Worm (Caenorhabditis elegans) whole organism, L4 larva: ENCODE data around the gene cox-17.

Experiments used
- aha-1 ChIP-seq: fragments of 150-350 bp; peaks from one replicate; lab custom pipeline; 2014; ENCODE audit warnings: missing biosample characterization, missing genetic modification characterization
- ama-1 ChIP-seq: fragments of 150-350 bp; optimal IDR thresholded peaks from 2 replicates; lab custom pipeline; 2014; ENCODE audit warnings: inconsistent platforms, mixed read lengths
- fos-1 ChIP-seq: fragments of 150-350 bp; optimal IDR thresholded peaks from 2 replicates; lab custom pipeline; 2014; ENCODE audit warnings: missing biosample characterization, missing genetic modification characterization
- lin-1 ChIP-seq: fragments of 200-800 bp; sonication (Bioruptor generic); IDR thresholded peaks from 2 replicates; pipeline ENCODE4 v1.3.6; 2022; ENCODE audit warnings: missing genetic modification reagents, missing genetic modification characterization, missing compliant biosample characterization
- lin-15B ChIP-seq: fragments of 150-350 bp; sonication (generic microtip); optimal IDR thresholded peaks from 3 replicates; lab custom pipeline; 2014; ENCODE audit warnings: missing biosample characterization, missing genetic modification characterization
- mep-1 ChIP-seq: fragments of 150-350 bp; sonication (generic microtip); optimal IDR thresholded peaks from 3 replicates; lab custom pipeline; 2014; ENCODE audit warnings: missing biosample characterization, missing genetic modification characterization
- nhr-11 ChIP-seq: fragments of 150-350 bp; optimal IDR thresholded peaks from 2 replicates; lab custom pipeline; 2014; ENCODE audit warnings: missing biosample characterization, missing genetic modification characterization
- nhr-111 ChIP-seq: fragments of 200-800 bp; sonication (Bioruptor generic); optimal IDR thresholded peaks from 2 replicates; lab custom pipeline; 2018; ENCODE audit warnings: mild to moderate bottlenecking, missing genetic modification characterization, missing compliant biosample characterization
- pha-4 ChIP-seq, 2 experiments: fragments of 150-350 bp in 1 of 2; fragments of 200-800 bp in 1 of 2; sonication (Bioruptor generic) in 1 of 2; IDR thresholded peaks in 1 of 2; optimal IDR thresholded peaks in 1 of 2; 2 replicates each; pipeline versions ENCODE4 v1.3.6 to Lab custom; 2014 to 2022; ENCODE audit warnings: missing genetic modification characterization in 2 of 2, missing genetic modification reagents in 2 of 2, missing biosample characterization in 1 of 2, missing compliant biosample characterization in 1 of 2
- rbr-2 ChIP-seq: sonication (generic microtip); optimal IDR thresholded peaks from 2 replicates; lab custom pipeline; 2016; ENCODE audit warnings: missing genotype, missing genetic modification characterization, missing compliant biosample characterization
- set-16 ChIP-seq: fragments of 200-800 bp; sonication (Bioruptor generic); IDR thresholded peaks from 2 replicates; pipeline ENCODE4 v1.3.6; 2022; ENCODE audit warnings: missing genetic modification reagents, missing genetic modification characterization, missing compliant biosample characterization
- unc-62 ChIP-seq, 3 experiments: fragments of 150-350 bp in 1 of 3; sonication (generic microtip); optimal IDR thresholded peaks in 2 of 3; peaks in 1 of 3; 1 replicate in 1 of 3; 2 replicates in 2 of 3; lab custom pipeline; 2014 to 2017; ENCODE audit warnings: missing biosample characterization in 3 of 3, missing genetic modification characterization in 3 of 3, missing genetic modification reagents in 3 of 3, missing genotype in 1 of 3
- ztf-11 ChIP-seq: fragments of 150-350 bp; optimal IDR thresholded peaks from 2 replicates; lab custom pipeline; 2014; ENCODE audit warnings: missing biosample characterization, missing genetic modification characterization

- TF ChIP-seq set-16, result no peak
- no peak for TF ChIP-seq ama-1 (lab: Kevin White, UChicago)
- TF ChIP-seq mep-1 (tag; lab: Kevin White, UChicago), result no peak
- no peak for TF ChIP-seq ztf-11 (tag; lab: Kevin White, UChicago)
- TF ChIP-seq nhr-11, result no peak
- TF ChIP-seq lin-15B (tag; lab: Kevin White, UChicago), result no peak
- no peak for TF ChIP-seq lin-1 (GFP tag; lab: Robert Waterston, UW)
- no peak for TF ChIP-seq fos-1 (tag; lab: Kevin White, UChicago)
- TF ChIP-seq pha-4 (GFP tag; IDR thresholded peaks at IDR 0.05; lab: Robert Waterston, UW), result no peak
- TF ChIP-seq pha-4 (tag; optimal IDR thresholded peaks at IDR 0.05; lab: Kevin White, UChicago), result no peak
- TF ChIP-seq unc-62 (GFP tag; optimal IDR thresholded peaks at IDR 0.05 in 1 of 2; lab: Kevin White, UChicago), result no peak
- TF ChIP-seq unc-62 (tag; optimal IDR thresholded peaks at IDR 0.05; lab: Kevin White, UChicago), result no peak
- TF ChIP-seq nhr-111 (GFP tag; lab: Kevin White, UChicago), result no peak
- TF ChIP-seq rbr-2 (tag; lab: Kevin White, UChicago), result no peak
- TF ChIP-seq aha-1, result no peak
These were observed 39.3 kb downstream of the cox-17 start, which contains the start of gene hpo-38 for ce11 chrIII:230129-230528.
